Worm (Caenorhabditis elegans) whole organism, L4/young adult: ENCODE data around the gene rars-1.

Experiments used
- W03F9.2 ChIP-seq: fragments of 150-350 bp; optimal IDR thresholded peaks from 2 replicates; lab custom pipeline; 2014; ENCODE audit warnings: missing biosample characterization, missing genetic modification characterization
- dao-5 ChIP-seq: sonication (generic microtip); optimal IDR thresholded peaks from 2 replicates; lab custom pipeline; 2016; ENCODE audit warnings: missing genotype, missing genetic modification characterization, moderate library complexity, missing compliant biosample characterization

DNA sequence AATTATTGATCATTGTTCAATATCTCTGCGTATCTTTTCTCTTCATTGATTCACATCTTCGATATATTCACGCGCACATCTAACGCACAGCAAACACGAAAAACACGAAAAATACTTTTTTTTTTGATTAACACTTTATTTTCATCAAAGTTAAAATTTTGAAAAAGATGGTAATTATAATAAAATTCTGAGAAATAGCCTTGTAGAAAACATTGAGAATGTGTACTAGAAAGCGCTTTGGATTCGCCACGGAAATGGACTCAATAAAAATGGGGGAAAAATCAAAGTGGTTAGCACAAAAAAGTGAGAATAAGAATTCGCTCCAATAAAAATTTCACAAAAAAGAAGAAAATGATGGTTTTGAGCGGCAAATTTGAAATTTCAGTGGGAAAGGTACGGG is 23.4 kb downstream of the rars-1 start, which contains the start of gene F26F4.6:
- TF ChIP-seq W03F9.2, result no peak
- no peak for TF ChIP-seq dao-5 (tag; lab: Kevin White, UChicago)
